Fruit fly (Drosophila melanogaster) whole organism, embryonic: ENCODE measurements around the gene gish.

Experiments used
- Adf1 ChIP-seq: fragments of 200-800 bp; sonication (Bioruptor generic); IDR thresholded peaks from 2 replicates; pipeline ENCODE4 v1.3.6; 2022; ENCODE audit warnings: missing biosample characterization, missing genetic modification characterization
- BtbVII ChIP-seq: fragments of 200-800 bp; sonication (Bioruptor generic); optimal IDR thresholded peaks from 3 replicates; lab custom pipeline; 2017; ENCODE audit warnings: missing biosample characterization, mild to moderate bottlenecking, missing genetic modification characterization
- CG10543 ChIP-seq: fragments of 200-800 bp; sonication (Bioruptor generic); optimal IDR thresholded peaks from 3 replicates; lab custom pipeline; 2017; ENCODE audit warnings: missing biosample characterization, mild to moderate bottlenecking, missing genetic modification characterization, moderate library complexity
- CG11093 ChIP-seq: fragments of 200-800 bp; sonication (Bioruptor generic); IDR thresholded peaks from 3 replicates; pipeline ENCODE4 v1.3.6; 2022; ENCODE audit warnings: missing biosample characterization, missing genetic modification characterization
- CG11560 ChIP-seq: fragments of 200-800 bp; sonication (Bioruptor generic); IDR thresholded peaks from 3 replicates; pipeline ENCODE4 v1.3.6; 2022; ENCODE audit warnings: missing biosample characterization, missing genetic modification characterization
- CG12236 ChIP-seq: fragments of 200-800 bp; sonication (Bioruptor generic); optimal IDR thresholded peaks from 2 replicates; lab custom pipeline; 2016; ENCODE audit warnings: missing biosample characterization, missing genetic modification characterization
- CG17361 ChIP-seq: fragments of 200-800 bp; sonication (Bioruptor generic); IDR thresholded peaks from 3 replicates; pipeline ENCODE4 v1.3.6; 2022; ENCODE audit warnings: missing biosample characterization, missing genetic modification characterization
- CG18619 ChIP-seq: fragments of 200-800 bp; sonication (Bioruptor generic); optimal IDR thresholded peaks from 3 replicates; lab custom pipeline; 2017; ENCODE audit warnings: missing biosample characterization, mild to moderate bottlenecking, missing genetic modification characterization
- CG31224 ChIP-seq: fragments of 200-800 bp; sonication (Bioruptor generic); IDR thresholded peaks from 2 replicates; pipeline ENCODE4 v1.3.6; 2022; ENCODE audit warnings: missing biosample characterization, missing genetic modification characterization
- CG32532 ChIP-seq: fragments of 200-800 bp; sonication (Bioruptor generic); IDR thresholded peaks from 2 replicates; pipeline ENCODE4 v1.3.6; 2022; ENCODE audit warnings: missing biosample characterization, missing genetic modification characterization
- CG4282 ChIP-seq: fragments of 200-800 bp; sonication (Bioruptor generic); optimal IDR thresholded peaks from 2 replicates; lab custom pipeline; 2016; ENCODE audit warnings: missing biosample characterization, missing genetic modification characterization
- CG43689 ChIP-seq: fragments of 200-800 bp; sonication (Bioruptor generic); IDR thresholded peaks from 2 replicates; pipeline ENCODE4 v1.3.6; 2022; ENCODE audit warnings: missing biosample characterization, missing genetic modification characterization
- CG7372 ChIP-seq: fragments of 200-800 bp; sonication (Bioruptor generic); IDR thresholded peaks from 2 replicates; pipeline ENCODE4 v1.3.6; 2022; ENCODE audit warnings: missing biosample characterization, missing genetic modification characterization
- CG8359 ChIP-seq: fragments of 200-800 bp; sonication (Bioruptor generic); optimal IDR thresholded peaks from 2 replicates; lab custom pipeline; 2017; ENCODE audit warnings: missing biosample characterization, mild to moderate bottlenecking, missing genetic modification characterization, borderline replicate concordance
- CG9797 ChIP-seq: fragments of 200-800 bp; sonication (Bioruptor generic); optimal IDR thresholded peaks from 3 replicates; lab custom pipeline; 2018; ENCODE audit warnings: missing biosample characterization, mild to moderate bottlenecking, missing genetic modification characterization
- CkIIα-i1 ChIP-seq: fragments of 200-800 bp; sonication (Bioruptor generic); IDR thresholded peaks from 2 replicates; pipeline ENCODE4 v1.3.6; 2022; ENCODE audit warnings: missing biosample characterization, missing genetic modification characterization
- Dfd ChIP-seq, 2 experiments: fragments of >200 bp; optimal IDR thresholded peaks; 2 replicates each; lab custom pipeline; 2017; ENCODE audit warnings: missing biosample characterization in 2 of 2, missing genetic modification characterization in 2 of 2
- Hand ChIP-seq: fragments of 200-800 bp; sonication (Bioruptor generic); optimal IDR thresholded peaks from 2 replicates; lab custom pipeline; 2017; ENCODE audit warnings: mild to moderate bottlenecking, missing biosample characterization, missing genetic modification reagents, missing genetic modification characterization
- Hsf ChIP-seq: fragments of 200-800 bp; sonication (Bioruptor generic); optimal IDR thresholded peaks from 3 replicates; lab custom pipeline; 2016; ENCODE audit warnings: missing biosample characterization, missing genetic modification characterization
- Lhr ChIP-seq: fragments of 200-800 bp; sonication (Bioruptor generic); optimal IDR thresholded peaks from 3 replicates; lab custom pipeline; 2017; ENCODE audit warnings: mild to moderate bottlenecking, missing biosample characterization, missing genetic modification reagents, missing genetic modification characterization
- Lpt ChIP-seq: fragments of >200 bp; optimal IDR thresholded peaks from 2 replicates; lab custom pipeline; 2018; ENCODE audit warnings: missing biosample characterization, missing genetic modification characterization
- Neu2 ChIP-seq: fragments of 200-800 bp; sonication (Bioruptor generic); optimal IDR thresholded peaks from 3 replicates; lab custom pipeline; 2016; ENCODE audit warnings: missing biosample characterization, missing genetic modification characterization, borderline replicate concordance
- Nf-YC ChIP-seq: fragments of 200-800 bp; optimal IDR thresholded peaks from 3 replicates; lab custom pipeline; 2019; ENCODE audit warnings: missing biosample characterization, mild to moderate bottlenecking, missing genetic modification characterization, moderate library complexity
- Oli ChIP-seq: fragments of 200-800 bp; sonication (Bioruptor generic); optimal IDR thresholded peaks from 2 replicates; lab custom pipeline; 2018; ENCODE audit warnings: missing biosample characterization, mild to moderate bottlenecking, missing genetic modification characterization, moderate library complexity
- Side ChIP-seq: fragments of 200-800 bp; sonication (Bioruptor generic); optimal IDR thresholded peaks from 2 replicates; lab custom pipeline; 2016; ENCODE audit warnings: missing biosample characterization, missing genetic modification characterization
- Xrp1 ChIP-seq: fragments of 200-800 bp; sonication (Bioruptor generic); IDR thresholded peaks from 2 replicates; pipeline ENCODE4 v1.3.6; 2022; ENCODE audit warnings: missing biosample characterization, missing genetic modification characterization
- ac ChIP-seq: fragments of 200-800 bp; sonication (Bioruptor generic); optimal IDR thresholded peaks from 3 replicates; lab custom pipeline; 2017; ENCODE audit warnings: missing biosample characterization, mild to moderate bottlenecking, missing genetic modification characterization
- al ChIP-seq: fragments of 200-800 bp; sonication (Bioruptor generic); IDR thresholded peaks from 2 replicates; pipeline ENCODE4 v1.3.6; 2022; ENCODE audit warnings: missing biosample characterization, missing genetic modification characterization
- bcd ChIP-seq: fragments of 200-800 bp; sonication (Bioruptor generic); optimal IDR thresholded peaks from 2 replicates; lab custom pipeline; 2017; ENCODE audit warnings: missing biosample characterization, mild to moderate bottlenecking, missing genetic modification characterization
- bsh ChIP-seq, 2 experiments: fragments of 200-800 bp; sonication (Bioruptor generic); optimal IDR thresholded peaks; 2 replicates each; lab custom pipeline; 2017 to 2018; ENCODE audit warnings: mild to moderate bottlenecking in 2 of 2, missing biosample characterization in 2 of 2, missing genetic modification characterization in 2 of 2, moderate library complexity in 1 of 2
- chif ChIP-seq, 2 experiments: fragments of 200-800 bp; sonication (Bioruptor generic); optimal IDR thresholded peaks; 3 replicates each; lab custom pipeline; 2016; ENCODE audit warnings: missing biosample characterization in 2 of 2, missing genetic modification characterization in 2 of 2
- croc ChIP-seq: fragments of 200-800 bp; sonication (Bioruptor generic); conservative IDR thresholded peaks from 3 replicates; pipeline ENCODE4 v1.3.6; 2022; ENCODE audit warnings: missing biosample characterization, missing genetic modification characterization
- dmrt11E ChIP-seq: fragments of 200-800 bp; sonication (Bioruptor generic); optimal IDR thresholded peaks from 3 replicates; lab custom pipeline; 2018; ENCODE audit warnings: missing biosample characterization, mild to moderate bottlenecking, missing genetic modification characterization, moderate library complexity
- gcm2 ChIP-seq: fragments of 200-800 bp; sonication (Bioruptor generic); optimal IDR thresholded peaks from 2 replicates; lab custom pipeline; 2016; ENCODE audit warnings: missing biosample characterization, missing genetic modification characterization
- grau ChIP-seq: fragments of 200-800 bp; optimal IDR thresholded peaks from 3 replicates; lab custom pipeline; 2019; ENCODE audit warnings: missing biosample characterization, mild to moderate bottlenecking, missing genetic modification characterization, moderate library complexity
- gsb-n ChIP-seq: fragments of 200-800 bp; sonication (Bioruptor generic); optimal IDR thresholded peaks from 3 replicates; lab custom pipeline; 2018; ENCODE audit warnings: missing biosample characterization, mild to moderate bottlenecking, missing genetic modification characterization
- insv ChIP-seq, 2 experiments: fragments of 200-800 bp; sonication (Bioruptor generic); optimal IDR thresholded peaks; 3 replicates each; lab custom pipeline; 2016 to 2018; ENCODE audit warnings: missing biosample characterization in 2 of 2, missing genetic modification characterization in 2 of 2
- klu ChIP-seq: fragments of 200-800 bp; sonication (Bioruptor generic); IDR thresholded peaks from 2 replicates; pipeline ENCODE4 v1.3.6; 2022; ENCODE audit warnings: missing biosample characterization, missing genetic modification characterization
- lilli ChIP-seq: fragments of 200-800 bp; sonication (Bioruptor generic); optimal IDR thresholded peaks from 3 replicates; lab custom pipeline; 2016; ENCODE audit warnings: missing biosample characterization, missing genetic modification characterization
- nmo ChIP-seq: fragments of 200-800 bp; sonication (Bioruptor generic); optimal IDR thresholded peaks from 2 replicates; lab custom pipeline; 2018; ENCODE audit warnings: missing biosample characterization, mild to moderate bottlenecking, missing genetic modification characterization, moderate library complexity
- odd ChIP-seq: fragments of 200-800 bp; sonication (Bioruptor generic); optimal IDR thresholded peaks from 2 replicates; lab custom pipeline; 2017; ENCODE audit warnings: missing biosample characterization, mild to moderate bottlenecking, missing genetic modification characterization
- phol ChIP-seq: fragments of 200-800 bp; sonication (Bioruptor generic); optimal IDR thresholded peaks from 3 replicates; lab custom pipeline; 2018; ENCODE audit warnings: missing biosample characterization, mild to moderate bottlenecking, missing genetic modification characterization, moderate library complexity
- prd ChIP-seq, 3 experiments: fragments of >200 bp in 2 of 3; fragments of 200-800 bp in 1 of 3; sonication (Bioruptor generic) in 1 of 3; optimal IDR thresholded peaks in 2 of 3; IDR thresholded peaks in 1 of 3; 2 replicates in 2 of 3; 3 replicates in 1 of 3; pipeline versions ENCODE4 v1.3.6 to Lab custom; 2017 to 2022; ENCODE audit warnings: missing biosample characterization in 1 of 3, missing genetic modification characterization in 1 of 3
- psq ChIP-seq: fragments of 200-800 bp; sonication (Bioruptor generic); optimal IDR thresholded peaks from 2 replicates; lab custom pipeline; 2017; ENCODE audit warnings: missing biosample characterization, missing genetic modification characterization
- row ChIP-seq: fragments of 200-800 bp; sonication (Bioruptor generic); IDR thresholded peaks from 3 replicates; pipeline ENCODE4 v1.3.6; 2022; ENCODE audit warnings: missing biosample characterization, missing genetic modification characterization
- salm ChIP-seq: fragments of 200-800 bp; sonication (Bioruptor generic); optimal IDR thresholded peaks from 2 replicates; lab custom pipeline; 2018; ENCODE audit warnings: missing biosample characterization, mild to moderate bottlenecking, missing genetic modification characterization
- sisA ChIP-seq: fragments of 200-800 bp; sonication (Bioruptor generic); IDR thresholded peaks from 2 replicates; pipeline ENCODE4 v1.3.6; 2022; ENCODE audit warnings: missing biosample characterization, missing genetic modification characterization
- tgo ChIP-seq: fragments of 200-800 bp; sonication (Bioruptor generic); IDR thresholded peaks from 3 replicates; pipeline ENCODE4 v1.3.6; 2022; ENCODE audit warnings: missing biosample characterization, missing genetic modification characterization
- tna ChIP-seq: fragments of 200-800 bp; sonication (Bioruptor generic); IDR thresholded peaks from 2 replicates; pipeline ENCODE4 v1.3.6; 2022; ENCODE audit warnings: missing biosample characterization, missing genetic modification characterization; ENCODE audit not compliant: partially characterized antibody
- trem ChIP-seq: fragments of 200-800 bp; optimal IDR thresholded peaks from 3 replicates; lab custom pipeline; 2019; ENCODE audit warnings: missing biosample characterization, mild to moderate bottlenecking, missing genetic modification characterization, moderate library complexity

The gish gene

dm6 chr3R:16336327-16337052 is 64.2 kb downstream of the gish start (continued):
- TF ChIP-seq gsb-n (tag; lab: Kevin White, UChicago), result no peak
- no peak for TF ChIP-seq croc
- no peak for TF ChIP-seq Nf-YC
- TF ChIP-seq CG8359 (GFP tag; lab: Kevin White, UChicago), result no peak
- no peak for TF ChIP-seq al (GFP tag; lab: Robert Waterston, UW)
- TF ChIP-seq bcd (GFP tag; lab: Kevin White, UChicago), result no peak
- TF ChIP-seq dmrt11E, result peak; percentile 13
- TF ChIP-seq nmo (GFP tag; lab: Kevin White, UChicago), result peak; percentile 20
- peak; percentile 29 for TF ChIP-seq phol (tag; lab: Kevin White, UChicago)
- no peak for TF ChIP-seq CG9797 (GFP tag; lab: Kevin White, UChicago)
- TF ChIP-seq trem (tag; lab: Kevin White, UChicago), result no peak
- TF ChIP-seq CkIIα-i1 (GFP tag; lab: Robert Waterston, UW), result no peak
- TF ChIP-seq CG12236 (GFP tag; lab: Kevin White, UChicago), result no peak
- TF ChIP-seq bsh (GFP tag; optimal IDR thresholded peaks at IDR 0.05; lab: Kevin White, UChicago), result no peak
- TF ChIP-seq Oli (tag; lab: Kevin White, UChicago), result peak; percentile 7
- TF ChIP-seq insv (GFP tag; optimal IDR thresholded peaks at IDR 0.05; lab: Kevin White, UChicago), result no peak
- TF ChIP-seq gcm2 (GFP tag; lab: Kevin White, UChicago), result no peak
- no peak for TF ChIP-seq CG7372 (GFP tag; lab: Robert Waterston, UW)
- no peak for TF ChIP-seq Xrp1 (GFP tag; lab: Robert Waterston, UW)
- no peak for TF ChIP-seq ac (GFP tag; lab: Kevin White, UChicago)
- TF ChIP-seq CG11560 (tag; lab: Robert Waterston, UW), result no peak
- TF ChIP-seq CG18619 (GFP tag; lab: Kevin White, UChicago), result no peak
- 0 out of 2 replicates have a peak, but pooled peaks have one; percentile 12 for TF ChIP-seq tna (GFP tag; lab: Robert Waterston, UW)
- TF ChIP-seq psq (GFP tag; lab: Kevin White, UChicago), result no peak
- no peak for TF ChIP-seq CG32532
- TF ChIP-seq odd, result no peak
- TF ChIP-seq CG10543 (GFP tag; lab: Kevin White, UChicago), result no peak
- no peak for TF ChIP-seq sisA (GFP tag; lab: Robert Waterston, UW)
- no peak for TF ChIP-seq Lhr (GFP tag; lab: Kevin White, UChicago)
- no peak for TF ChIP-seq lilli (GFP tag; lab: Kevin White, UChicago)
- no peak for TF ChIP-seq prd (optimal IDR thresholded peaks at IDR 0.05; lab: Kevin White, UChicago)
- TF ChIP-seq prd (GFP tag; IDR thresholded peaks at IDR 0.05; lab: Robert Waterston, UW), result no peak
- no peak for TF ChIP-seq Adf1 (GFP tag; lab: Robert Waterston, UW)
- TF ChIP-seq salm, result no peak
- TF ChIP-seq CG31224 (GFP tag; lab: Robert Waterston, UW), result no peak
- peak; percentile 35; the same call in 1 of the 3 replicates for TF ChIP-seq CG17361
- TF ChIP-seq BtbVII (GFP tag; lab: Kevin White, UChicago), result no peak
- no peak for TF ChIP-seq Neu2 (GFP tag; lab: Kevin White, UChicago)
- TF ChIP-seq grau (tag; lab: Kevin White, UChicago), result peak; percentile 5
- TF ChIP-seq tgo (GFP tag; lab: Robert Waterston, UW), result no peak
- TF ChIP-seq Hsf (GFP tag; lab: Kevin White, UChicago), result no peak
- no peak for TF ChIP-seq klu (GFP tag; lab: Robert Waterston, UW)
- TF ChIP-seq Dfd (GFP tag; optimal IDR thresholded peaks at IDR 0.05; lab: Kevin White, UChicago), result no peak
- TF ChIP-seq Lpt (GFP tag; lab: Kevin White, UChicago), result no peak
- no peak for TF ChIP-seq Hand (GFP tag; lab: Kevin White, UChicago)
- no peak for TF ChIP-seq CG11093 (GFP tag; lab: Robert Waterston, UW)
- no peak for TF ChIP-seq Side (GFP tag; lab: Kevin White, UChicago)
- no peak for TF ChIP-seq CG4282
- no peak for TF ChIP-seq row (GFP tag; lab: Robert Waterston, UW)
- no peak for TF ChIP-seq CG43689 (GFP tag; lab: Robert Waterston, UW)
- TF ChIP-seq chif (GFP tag; optimal IDR thresholded peaks at IDR 0.05; lab: Kevin White, UChicago), result no peak
